Fruit fly (Drosophila melanogaster) Kc167 (cell line): Measurements from ENCODE around the gene Dpy-30L1.

ENCODE experiments used
- insv ChIP-seq: fragments of >200 bp; optimal IDR thresholded peaks from 3 replicates; lab custom pipeline; 2018; ENCODE audit warnings: missing external identifiers
- psq ChIP-seq: fragments of >200 bp; optimal IDR thresholded peaks from 2 replicates; lab custom pipeline; 2017; ENCODE audit warnings: missing external identifiers

dm6 chr2L:10781252-10781651 lies 48.8 kb downstream of the Dpy-30L1 start:
- TF ChIP-seq insv, result no peak
- no peak for TF ChIP-seq psq (lab: Kevin White, UChicago)
